Worm (Caenorhabditis elegans): ENCODE measurements around the gene nhr-183.

The nhr-183 gene

DNA sequence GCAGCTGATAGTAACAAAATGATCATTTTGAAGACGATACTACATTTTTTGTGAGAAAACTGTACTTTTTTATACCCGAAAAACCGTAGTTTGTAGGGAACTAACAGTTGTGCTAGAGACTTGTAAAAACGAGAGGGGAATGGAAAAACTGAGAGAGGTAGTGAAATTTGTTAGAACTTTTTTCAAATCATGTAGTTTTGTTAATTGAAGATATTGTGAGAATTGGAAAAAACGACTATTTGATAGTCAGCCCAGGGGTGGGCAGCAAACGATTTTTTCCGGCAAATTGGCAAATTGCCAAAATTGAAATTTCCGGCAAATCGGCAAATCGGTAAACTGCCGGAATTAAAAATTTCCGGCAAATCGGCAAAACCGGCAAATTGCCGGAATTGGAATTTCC lies 15.1 kb downstream of the nhr-183 start, which contains the start of gene cyp-33C6:
Gene cyp-33C6, minus strand, starts transcription at position 101 of the 400 bp plus-strand sequence.
- no peak for TF ChIP-seq isw-1 (GFP tag; IDR thresholded peaks at IDR 0.05)
- TF ChIP-seq fos-1 (tag; optimal IDR thresholded peaks at IDR 0.05): no peak
- no peak for TF ChIP-seq zip-4 (GFP tag; optimal IDR thresholded peaks at IDR 0.05)
- no peak for TF ChIP-seq ces-1 (GFP tag; optimal IDR thresholded peaks at IDR 0.05)
- TF ChIP-seq ceh-88 (GFP tag; IDR thresholded peaks at IDR 0.05): no peak
- no peak for TF ChIP-seq nhr-71 (tag; optimal IDR thresholded peaks at IDR 0.05)
- TF ChIP-seq nhr-90 (tag; optimal IDR thresholded peaks at IDR 0.05; ENCODE audit: poor library complexity): no peak

- no peak for TF ChIP-seq unc-98 (GFP tag; IDR thresholded peaks at IDR 0.05)
- TF ChIP-seq lsy-2 (tag; optimal IDR thresholded peaks at IDR 0.05): peak in 1 of 2 experiments; percentile 16
- TF ChIP-seq efl-1 (optimal IDR thresholded peaks at IDR 0.05): peak; percentile 43 to 59
- peak in 1 of 2 experiments; percentile 92 for TF ChIP-seq efl-1 (GFP tag; optimal IDR thresholded peaks at IDR 0.05 in 1 of 2)
- TF ChIP-seq elt-3 (tag; optimal IDR thresholded peaks at IDR 0.05): peak in 2 of 6 experiments; percentile 46 to 54
- TF ChIP-seq mef-2 (tag; optimal IDR thresholded peaks at IDR 0.05): no peak
- no peak for TF ChIP-seq egl-27 (tag; optimal IDR thresholded peaks at IDR 0.05)
- no peak for TF ChIP-seq ceh-63 (GFP tag; optimal IDR thresholded peaks at IDR 0.05)
- TF ChIP-seq blmp-1 (tag; optimal IDR thresholded peaks at IDR 0.05): peak; percentile 62
- peak; percentile 84 for TF ChIP-seq lin-14 (GFP tag; optimal IDR thresholded peaks at IDR 0.05)
- TF ChIP-seq nhr-20 (tag; optimal IDR thresholded peaks at IDR 0.05): peak; percentile 75
- TF ChIP-seq nhr-77 (tag; optimal IDR thresholded peaks at IDR 0.05): peak; percentile 22
- TF ChIP-seq nhr-85 (tag): peak; percentile 67
- peak in 1 of 3 experiments; percentile 17 for TF ChIP-seq ceh-82 (tag; optimal IDR thresholded peaks at IDR 0.05)
- no peak for TF ChIP-seq nhr-84 (tag; optimal IDR thresholded peaks at IDR 0.05)
- peak in 1 of 2 experiments; percentile 31 for TF ChIP-seq lin-35 (GFP tag; optimal IDR thresholded peaks at IDR 0.05)
- peak; percentile 29 for TF ChIP-seq snu-23 (GFP tag; optimal IDR thresholded peaks at IDR 0.05)
- peak; percentile 11 for TF ChIP-seq elt-2 (tag; optimal IDR thresholded peaks at IDR 0.05)
- no peak for TF ChIP-seq zag-1 (tag; optimal IDR thresholded peaks at IDR 0.05)
- TF ChIP-seq rnt-1 (tag; optimal IDR thresholded peaks at IDR 0.05): peak; percentile 12
Observed at ce11 chrV:2244751-2245150, 19.7 kb downstream of the nhr-183 start, which contains the start of gene cyp-33C5. TSS of gene cyp-33C5 (plus strand) at chrV:2245004.

DNA sequence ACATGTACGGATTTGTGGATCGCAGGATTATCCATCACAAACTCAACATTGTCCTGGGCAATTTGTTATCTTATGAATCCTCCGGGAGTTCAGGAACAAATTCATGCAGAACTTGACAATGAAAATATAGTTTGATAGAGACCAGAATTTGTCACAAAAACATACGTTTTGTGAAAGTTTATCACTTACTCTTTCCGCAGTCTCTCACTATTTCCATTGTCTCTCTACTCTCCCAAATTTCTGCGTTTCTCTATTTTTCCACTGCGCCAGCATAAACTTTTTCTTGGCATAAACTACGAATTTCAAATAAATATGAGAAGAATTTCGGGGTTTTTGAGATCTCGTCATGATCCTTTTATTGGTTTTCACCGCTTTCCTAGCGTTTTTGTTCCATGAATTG lies 21.8 kb downstream of the nhr-183 start, which contains the start of gene cyp-33C3:
Gene cyp-33C3, plus strand, starts transcription at position 149 of the 400 bp plus-strand sequence.
- TF ChIP-seq C04F5.9 (tag; optimal IDR thresholded peaks at IDR 0.05) (no peak), sox-4 (tag; optimal IDR thresholded peaks at IDR 0.05) (no peak), nhr-84 (tag; optimal IDR thresholded peaks at IDR 0.05) (no peak), grh-1 (GFP tag; IDR thresholded peaks at IDR 0.05) (no peak), zip-4 (GFP tag; optimal IDR thresholded peaks at IDR 0.05) (no peak), efl-1 (optimal IDR thresholded peaks at IDR 0.05) (no peak), efl-1 (GFP tag; optimal IDR thresholded peaks at IDR 0.05 in 1 of 2) (no peak), pax-3 (tag; optimal IDR thresholded peaks at IDR 0.05) (no peak), elt-3 (tag; optimal IDR thresholded peaks at IDR 0.05) (peak in 1 of 6 experiments; percentile 21), nhr-11 (tag; optimal IDR thresholded peaks at IDR 0.05) (no peak), nhr-77 (tag; optimal IDR thresholded peaks at IDR 0.05) (no peak), blmp-1 (tag; optimal IDR thresholded peaks at IDR 0.05) (peak; percentile 48), ceh-90 (tag; optimal IDR thresholded peaks at IDR 0.05) (no peak), fkh-8 (tag; optimal IDR thresholded peaks at IDR 0.05) (no peak), swsn-7 (tag; optimal IDR thresholded peaks at IDR 0.05) (no peak), nhr-28 (tag; optimal IDR thresholded peaks at IDR 0.05) (no peak), lin-14 (GFP tag; optimal IDR thresholded peaks at IDR 0.05) (peak; percentile 56), ceh-8 (GFP tag; optimal IDR thresholded peaks at IDR 0.05) (no peak), ces-1 (GFP tag; optimal IDR thresholded peaks at IDR 0.05) (no peak), C34B4.2 (tag; optimal IDR thresholded peaks at IDR 0.05) (no peak), xbp-1 (tag; optimal IDR thresholded peaks at IDR 0.05) (no peak), lin-15B (tag; optimal IDR thresholded peaks at IDR 0.05) (no peak), unc-98 (GFP tag; IDR thresholded peaks at IDR 0.05) (no peak), ceh-88 (GFP tag; IDR thresholded peaks at IDR 0.05) (no peak), snu-23 (GFP tag; optimal IDR thresholded peaks at IDR 0.05) (no peak), lsy-2 (tag; optimal IDR thresholded peaks at IDR 0.05) (no peak), nhr-20 (tag; optimal IDR thresholded peaks at IDR 0.05) (peak; percentile 17), hpl-2 (GFP tag; optimal IDR thresholded peaks at IDR 0.05) (no peak), jun-1 (tag; optimal IDR thresholded peaks at IDR 0.05) (no peak), ceh-63 (GFP tag; optimal IDR thresholded peaks at IDR 0.05) (no peak), nhr-71 (tag; optimal IDR thresholded peaks at IDR 0.05) (no peak), mdl-1 (tag; optimal IDR thresholded peaks at IDR 0.05) (no peak), sptf-1 (tag; optimal IDR thresholded peaks at IDR 0.05) (no peak)

All from whole organism, L1 larva.